Fruit fly (Drosophila melanogaster) whole organism: ENCODE results near the gene Neb-cGP.

ENCODE experiments used
- CG8478 ChIP-seq: fragments of >200 bp; optimal IDR thresholded peaks from 2 replicates; lab custom pipeline; 2018; ENCODE audit warnings: inconsistent platforms
- usp ChIP-seq: fragments of >200 bp; optimal IDR thresholded peaks from 2 replicates; lab custom pipeline; 2017; ENCODE audit warnings: missing biosample characterization, missing genetic modification characterization, mixed read lengths

DNA sequence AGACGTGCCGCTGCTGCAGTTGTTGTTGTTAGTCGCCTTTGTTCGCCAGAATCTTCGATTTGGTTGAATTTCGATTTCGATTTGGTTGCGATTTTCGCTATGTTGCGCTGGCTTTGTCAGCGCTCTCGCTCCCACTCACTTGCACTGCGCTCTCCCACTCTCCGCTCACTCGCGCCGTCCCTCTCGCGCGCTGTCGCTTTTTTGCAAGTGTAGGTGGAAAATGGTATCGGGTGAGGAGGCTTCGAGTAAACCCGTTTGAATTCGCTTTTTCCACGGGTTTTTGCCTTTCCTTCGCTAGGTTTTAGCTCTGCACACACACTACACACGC is 13.6 kb downstream of the Neb-cGP start:
- TF ChIP-seq usp (GFP tag; lab: Kevin White, UChicago) (no peak), CG8478 (no peak)
